Fruit fly (Drosophila melanogaster) whole organism, pupa: ENCODE measurements around the gene CG7530.

Experiments
- CG14655 ChIP-seq: fragments of 200-800 bp; sonication (Bioruptor generic); optimal IDR thresholded peaks from 3 replicates; lab custom pipeline; 2017; ENCODE audit warnings: mild to moderate bottlenecking, missing biosample characterization, missing genetic modification reagents, missing genetic modification characterization
- CG17806 ChIP-seq: fragments of 200-800 bp; sonication (Bioruptor generic); optimal IDR thresholded peaks from 2 replicates; lab custom pipeline; 2018; ENCODE audit warnings: missing biosample characterization, mild to moderate bottlenecking, missing genetic modification characterization, moderate library complexity
- CG8159 ChIP-seq: fragments of 200-800 bp; sonication (Bioruptor generic); optimal IDR thresholded peaks from 3 replicates; lab custom pipeline; 2018; ENCODE audit warnings: missing biosample characterization, mild to moderate bottlenecking, missing genetic modification characterization, moderate library complexity
- CG9948 ChIP-seq: fragments of 200-800 bp; sonication (Bioruptor generic); optimal IDR thresholded peaks from 2 replicates; lab custom pipeline; 2018; ENCODE audit warnings: missing biosample characterization, mild to moderate bottlenecking, missing genetic modification characterization, moderate library complexity
- Pif1B ChIP-seq: fragments of 200-800 bp; sonication (Bioruptor generic); optimal IDR thresholded peaks from 3 replicates; lab custom pipeline; 2016; ENCODE audit warnings: missing biosample characterization, missing genetic modification characterization
- rn ChIP-seq: fragments of 200-800 bp; sonication (Bioruptor generic); IDR thresholded peaks from 2 replicates; pipeline ENCODE4 v1.3.6; 2022; ENCODE audit warnings: missing biosample characterization, missing genetic modification characterization

DNA sequence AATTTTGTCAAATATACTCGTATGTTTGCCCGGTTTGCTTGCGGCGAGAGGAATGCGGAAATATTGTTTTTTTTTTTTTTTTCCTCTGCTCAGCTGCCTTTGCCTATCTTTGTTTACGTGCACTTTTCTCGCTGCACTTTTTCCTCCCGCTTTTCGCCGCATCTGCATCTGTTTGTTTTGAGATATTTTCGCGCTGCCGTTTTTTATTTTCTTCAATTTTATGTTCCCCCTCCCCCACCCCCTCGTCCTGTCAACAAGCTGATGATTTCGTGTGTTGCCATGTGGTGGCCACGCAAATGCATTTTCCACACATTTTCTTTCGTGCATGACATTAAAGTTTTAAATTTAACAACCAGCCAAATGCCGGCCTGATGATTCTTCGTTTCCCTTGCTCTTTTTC lies 24.7 kb upstream of the CG7530 start:
- TF ChIP-seq CG9948 (tag; lab: Kevin White, UChicago) (no peak), Pif1B (GFP tag; lab: Kevin White, UChicago) (no peak), CG17806 (tag; lab: Kevin White, UChicago) (no peak), rn (GFP tag; lab: Robert Waterston, UW) (no peak), CG14655 (GFP tag; lab: Kevin White, UChicago) (no peak), CG8159 (tag; lab: Kevin White, UChicago) (no peak)
